Worm (Caenorhabditis elegans) whole organism, L1 larva: ENCODE data around the gene F07F6.4.

Experiments
- C16A3.4 ChIP-seq: fragments of 150-350 bp; optimal IDR thresholded peaks from 2 replicates; lab custom pipeline; 2014; ENCODE audit warnings: missing biosample characterization, missing genetic modification characterization
- C34B4.2 ChIP-seq: sonication (generic microtip); optimal IDR thresholded peaks from 2 replicates; lab custom pipeline; 2017; ENCODE audit warnings: mild to moderate bottlenecking, missing genetic modification characterization, missing compliant biosample characterization
- blmp-1 ChIP-seq: fragments of 150-350 bp; optimal IDR thresholded peaks from 2 replicates; lab custom pipeline; 2014; ENCODE audit warnings: missing biosample characterization, missing genetic modification characterization
- ceh-8 ChIP-seq: fragments of 200-800 bp; sonication (Bioruptor generic); optimal IDR thresholded peaks from 2 replicates; lab custom pipeline; 2018; ENCODE audit warnings: mild to moderate bottlenecking, missing genetic modification characterization, moderate library complexity, missing compliant biosample characterization
- ceh-82 ChIP-seq, 3 experiments: fragments of 150-350 bp in 1 of 3; sonication (generic microtip) in 2 of 3; optimal IDR thresholded peaks; 2 replicates each; lab custom pipeline; 2014 to 2017; ENCODE audit warnings: missing biosample characterization in 3 of 3, missing genetic modification characterization in 3 of 3
- ces-1 ChIP-seq: fragments of 150-350 bp; optimal IDR thresholded peaks from 2 replicates; lab custom pipeline; 2014; ENCODE audit warnings: missing biosample characterization, missing genetic modification reagents, missing genetic modification characterization
- dpl-1 ChIP-seq, 3 experiments: fragments of 150-350 bp in 2 of 3; sonication (generic microtip) in 1 of 3; optimal IDR thresholded peaks; 2 replicates each; lab custom pipeline; 2014 to 2017; ENCODE audit warnings: missing biosample characterization in 3 of 3, missing genetic modification characterization in 3 of 3, missing genetic modification reagents in 3 of 3
- dsc-1 ChIP-seq: sonication (generic microtip); optimal IDR thresholded peaks from 2 replicates; lab custom pipeline; 2016; ENCODE audit warnings: mild to moderate bottlenecking, missing genetic modification characterization, missing compliant biosample characterization
- elt-2 ChIP-seq: sonication (generic microtip); optimal IDR thresholded peaks from 2 replicates; lab custom pipeline; 2016; ENCODE audit warnings: missing genetic modification characterization, mild to moderate bottlenecking, inconsistent platforms, missing compliant biosample characterization, missing genetic modification reagents
- elt-3 ChIP-seq, 6 experiments: fragments of 150-350 bp in 1 of 6; sonication (generic microtip); optimal IDR thresholded peaks; 2 replicates each; lab custom pipeline; 2017 to 2018; ENCODE audit warnings: missing biosample characterization in 6 of 6, missing genetic modification characterization in 6 of 6, inconsistent platforms in 1 of 6
- ets-5 ChIP-seq: fragments of 200-800 bp; sonication (Bioruptor generic); IDR thresholded peaks from 2 replicates; pipeline ENCODE4 v1.3.6; 2022; ENCODE audit warnings: missing genetic modification characterization, missing compliant biosample characterization
- fkh-10 ChIP-seq: sonication (generic microtip); optimal IDR thresholded peaks from 2 replicates; lab custom pipeline; 2017; ENCODE audit warnings: missing biosample characterization, missing genetic modification reagents, missing genetic modification characterization
- grh-1 ChIP-seq: fragments of 200-800 bp; sonication (Bioruptor generic); IDR thresholded peaks from 2 replicates; pipeline ENCODE4 v1.3.6; 2022; ENCODE audit warnings: missing genetic modification reagents, missing genetic modification characterization, missing compliant biosample characterization
- hpl-2 ChIP-seq: fragments of 150-350 bp; optimal IDR thresholded peaks from 2 replicates; lab custom pipeline; 2014; ENCODE audit warnings: missing biosample characterization, missing genetic modification reagents, missing genetic modification characterization
- irx-1 ChIP-seq: sonication (generic microtip); optimal IDR thresholded peaks from 2 replicates; lab custom pipeline; 2016; ENCODE audit warnings: missing genetic modification characterization, missing compliant biosample characterization
- jun-1 ChIP-seq: fragments of 150-350 bp; optimal IDR thresholded peaks from 2 replicates; lab custom pipeline; 2014; ENCODE audit warnings: missing biosample characterization, missing genetic modification reagents, missing genetic modification characterization
- lin-14 ChIP-seq: fragments of 200-800 bp; sonication (Bioruptor generic); optimal IDR thresholded peaks from 2 replicates; lab custom pipeline; 2018; ENCODE audit warnings: mild to moderate bottlenecking, missing genetic modification characterization, moderate library complexity, missing compliant biosample characterization
- lin-15B ChIP-seq: fragments of 150-350 bp; sonication (generic microtip); optimal IDR thresholded peaks from 3 replicates; lab custom pipeline; 2014; ENCODE audit warnings: missing biosample characterization, missing genetic modification characterization
- lin-35 ChIP-seq, 2 experiments: fragments of 150-350 bp; optimal IDR thresholded peaks; 2 replicates each; lab custom pipeline; 2014; ENCODE audit warnings: missing biosample characterization in 2 of 2, missing genetic modification characterization in 2 of 2, missing genetic modification reagents in 2 of 2
- lin-39 ChIP-seq: fragments of 150-350 bp; optimal IDR thresholded peaks from 2 replicates; lab custom pipeline; 2014; ENCODE audit warnings: missing biosample characterization, missing genetic modification reagents, missing genetic modification characterization
- lir-3 ChIP-seq: sonication (generic microtip); optimal IDR thresholded peaks from 2 replicates; lab custom pipeline; 2016; ENCODE audit warnings: mild to moderate bottlenecking, missing genetic modification characterization, moderate library complexity, missing compliant biosample characterization; ENCODE audit not compliant: poor library complexity
- lsy-2 ChIP-seq, 2 experiments: fragments of 150-350 bp; optimal IDR thresholded peaks; 2 replicates each; lab custom pipeline; 2014; ENCODE audit warnings: missing biosample characterization in 2 of 2, missing genetic modification characterization in 2 of 2
- mab-9 ChIP-seq: fragments of 200-800 bp; sonication (Bioruptor generic); IDR thresholded peaks from 2 replicates; pipeline ENCODE4 v1.3.6; 2022; ENCODE audit warnings: missing genetic modification reagents, missing genetic modification characterization, missing compliant biosample characterization
- mdl-1 ChIP-seq, 2 experiments: fragments of 150-350 bp; optimal IDR thresholded peaks; 2 replicates each; lab custom pipeline; 2014 to 2017; ENCODE audit warnings: missing biosample characterization in 2 of 2, missing genetic modification characterization in 2 of 2, inconsistent platforms in 1 of 2
- mep-1 ChIP-seq: fragments of 150-350 bp; optimal IDR thresholded peaks from 2 replicates; lab custom pipeline; 2014; ENCODE audit warnings: missing biosample characterization, missing genetic modification characterization
- nhr-11 ChIP-seq: fragments of 150-350 bp; optimal IDR thresholded peaks from 2 replicates; lab custom pipeline; 2014; ENCODE audit warnings: missing biosample characterization, missing genetic modification characterization
- nhr-12 ChIP-seq: sonication (generic microtip); optimal IDR thresholded peaks from 2 replicates; lab custom pipeline; 2017; ENCODE audit warnings: missing biosample characterization, missing genetic modification characterization
- nhr-19 ChIP-seq: fragments of 200-800 bp; sonication (Bioruptor generic); conservative IDR thresholded peaks from 2 replicates; pipeline ENCODE4 v1.3.6; 2022; ENCODE audit warnings: missing genetic modification characterization, missing compliant biosample characterization
- nhr-20 ChIP-seq: sonication (generic microtip); optimal IDR thresholded peaks from 2 replicates; lab custom pipeline; 2016; ENCODE audit warnings: mild to moderate bottlenecking, missing genetic modification characterization, missing compliant biosample characterization
- nhr-47 ChIP-seq: sonication (generic microtip); optimal IDR thresholded peaks from 2 replicates; lab custom pipeline; 2016; ENCODE audit warnings: mild to moderate bottlenecking, missing genetic modification characterization, moderate library complexity, missing compliant biosample characterization
- nhr-77 ChIP-seq: fragments of 150-350 bp; optimal IDR thresholded peaks from 2 replicates; lab custom pipeline; 2014; ENCODE audit warnings: missing biosample characterization, missing genetic modification characterization
- nhr-84 ChIP-seq: sonication (generic microtip); optimal IDR thresholded peaks from 2 replicates; lab custom pipeline; 2017; ENCODE audit warnings: missing biosample characterization, missing genetic modification characterization
- nhr-90 ChIP-seq: sonication (generic microtip); optimal IDR thresholded peaks from 2 replicates; lab custom pipeline; 2016; ENCODE audit warnings: mild to moderate bottlenecking, missing genetic modification characterization, missing compliant biosample characterization; ENCODE audit not compliant: poor library complexity
- pag-3 ChIP-seq: sonication (generic microtip); optimal IDR thresholded peaks from 2 replicates; lab custom pipeline; 2017; ENCODE audit warnings: missing genetic modification characterization, mild to moderate bottlenecking, missing compliant biosample characterization, antibody characterized with exemption, borderline replicate concordance; ENCODE audit not compliant: insufficient read depth
- pqm-1 ChIP-seq: sonication (generic microtip); optimal IDR thresholded peaks from 3 replicates; lab custom pipeline; 2017; ENCODE audit warnings: missing biosample characterization, missing genetic modification characterization
- rnt-1 ChIP-seq: sonication (generic microtip); optimal IDR thresholded peaks from 2 replicates; lab custom pipeline; 2016; ENCODE audit warnings: mild to moderate bottlenecking, missing genetic modification characterization, moderate library complexity, missing compliant biosample characterization
- skn-1 ChIP-seq: fragments of 150-350 bp; optimal IDR thresholded peaks from 2 replicates; lab custom pipeline; 2014; ENCODE audit warnings: missing biosample characterization, missing genetic modification characterization
- snpc-4 ChIP-seq: fragments of 150-350 bp; optimal IDR thresholded peaks from 2 replicates; lab custom pipeline; 2014; ENCODE audit warnings: missing biosample characterization, missing genetic modification characterization
- snu-23 ChIP-seq: sonication (generic microtip); optimal IDR thresholded peaks from 2 replicates; lab custom pipeline; 2016; ENCODE audit warnings: missing genetic modification characterization, missing compliant biosample characterization
- swsn-7 ChIP-seq: sonication (generic microtip); optimal IDR thresholded peaks from 2 replicates; lab custom pipeline; 2016; ENCODE audit warnings: missing genetic modification characterization, missing compliant biosample characterization
- tbx-2 ChIP-seq: sonication (generic microtip); optimal IDR thresholded peaks from 2 replicates; lab custom pipeline; 2016; ENCODE audit warnings: missing genetic modification characterization, missing compliant biosample characterization
- tlp-1 ChIP-seq: fragments of 150-350 bp; optimal IDR thresholded peaks from 2 replicates; lab custom pipeline; 2014; ENCODE audit warnings: missing biosample characterization, missing genetic modification characterization
- unc-62 ChIP-seq: fragments of 150-350 bp; optimal IDR thresholded peaks from 2 replicates; lab custom pipeline; 2014; ENCODE audit warnings: missing biosample characterization, missing genetic modification reagents, missing genetic modification characterization
- unc-86 ChIP-seq: sonication (generic microtip); optimal IDR thresholded peaks from 2 replicates; lab custom pipeline; 2016; ENCODE audit warnings: missing genetic modification characterization, missing compliant biosample characterization
- unc-98 ChIP-seq: fragments of 200-800 bp; sonication (Bioruptor generic); IDR thresholded peaks from 2 replicates; pipeline ENCODE4 v1.3.6; 2022; ENCODE audit warnings: missing genetic modification characterization, missing compliant biosample characterization
- xbp-1 ChIP-seq: sonication (generic microtip); optimal IDR thresholded peaks from 2 replicates; lab custom pipeline; 2016; ENCODE audit warnings: missing genetic modification characterization, missing compliant biosample characterization
- zip-4 ChIP-seq: fragments of 200-800 bp; sonication (Bioruptor generic); optimal IDR thresholded peaks from 2 replicates; lab custom pipeline; 2018; ENCODE audit warnings: mild to moderate bottlenecking, missing genetic modification characterization, moderate library complexity, missing compliant biosample characterization

The F07F6.4 gene

ce11 chrII:5408924-5409323 lies 20.4 kb downstream of the F07F6.4 start, which contains the start of the genes EEED8.12 and EEED8.4:
EEED8.12 (minus strand) TSS chrII:5409024.
EEED8.4 (plus strand) TSS chrII:5409319.
- TF ChIP-seq mdl-1 (tag; optimal IDR thresholded peaks at IDR 0.05; lab: Kevin White, UChicago) (no peak), tlp-1 (tag; lab: Kevin White, UChicago) (no peak), lir-3 (tag; lab: Kevin White, UChicago) (no peak), unc-62 (GFP tag; lab: Kevin White, UChicago) (no peak), elt-2 (tag; lab: Kevin White, UChicago) (no peak), blmp-1 (tag; lab: Kevin White, UChicago) (no peak), C34B4.2 (no peak), ceh-8 (no peak), rnt-1 (tag; lab: Kevin White, UChicago) (no peak), skn-1 (tag; lab: Kevin White, UChicago) (no peak), jun-1 (tag; lab: Kevin White, UChicago) (no peak), nhr-77 (tag; lab: Kevin White, UChicago) (no peak)
- TF ChIP-seq, all 84 proteins: peak for 0

ce11 chrII:5407548-5407947 lies 21.8 kb downstream of the F07F6.4 start, which contains the start of gene clec-141:
clec-141 (minus strand) TSS chrII:5407648.
- TF ChIP-seq lin-35 (GFP tag; optimal IDR thresholded peaks at IDR 0.05; lab: Kevin White, UChicago), result no peak
- TF ChIP-seq C34B4.2, result no peak
- TF ChIP-seq tbx-2 (tag; lab: Kevin White, UChicago), result no peak
- TF ChIP-seq lin-14 (GFP tag; lab: Kevin White, UChicago), result no peak
- no peak for TF ChIP-seq unc-98 (GFP tag; lab: Robert Waterston, UW)
- no peak for TF ChIP-seq unc-62 (GFP tag; lab: Kevin White, UChicago)
- no peak for TF ChIP-seq nhr-11 (tag; lab: Kevin White, UChicago)
- no peak for TF ChIP-seq lin-39 (tag; lab: Kevin White, UChicago)
- no peak for TF ChIP-seq mab-9 (GFP tag; lab: Robert Waterston, UW)

DNA sequence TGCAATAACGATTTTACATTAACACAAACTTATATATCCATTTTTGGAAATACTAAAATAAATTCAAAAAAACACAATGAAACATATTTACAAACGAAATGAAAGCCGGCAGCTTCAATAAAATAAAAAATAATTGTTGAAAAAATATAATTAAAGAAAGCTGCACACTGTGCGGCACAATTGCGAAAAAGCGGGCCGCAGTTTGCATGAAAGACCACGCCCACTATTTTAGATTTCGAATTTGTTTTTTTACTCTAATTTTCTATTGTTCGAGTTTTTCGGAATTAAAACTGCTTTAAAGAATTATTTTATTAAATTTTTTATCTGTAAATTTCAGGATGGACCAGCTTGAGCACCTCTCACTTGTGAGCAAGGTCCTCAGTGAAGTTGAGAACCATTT lies 30.2 kb downstream of the F07F6.4 start, which contains the start of gene mog-5:
Gene mog-5, plus strand, starts transcription at position 338 of the 400 bp plus-strand sequence.
- no peak for TF ChIP-seq mep-1
- TF ChIP-seq jun-1 (tag; lab: Kevin White, UChicago), result no peak
- TF ChIP-seq fkh-10, result no peak
- peak; percentile 39 for TF ChIP-seq nhr-20 (tag; lab: Kevin White, UChicago)
- TF ChIP-seq skn-1 (tag; lab: Kevin White, UChicago), result peak; percentile 11
- no peak for TF ChIP-seq unc-86 (tag; lab: Kevin White, UChicago)
- no peak for TF ChIP-seq nhr-12 (tag; lab: Kevin White, UChicago)
- TF ChIP-seq nhr-47 (tag; lab: Kevin White, UChicago), result peak; percentile 4
- peak; percentile 30 for TF ChIP-seq xbp-1
- TF ChIP-seq C34B4.2, result no peak
- TF ChIP-seq nhr-90, result peak; percentile 32
- no peak for TF ChIP-seq pqm-1 (tag; lab: Kevin White, UChicago)
- 0 out of 2 replicates have a peak, but pooled peaks have one; percentile 10 for TF ChIP-seq nhr-19 (GFP tag; lab: Robert Waterston, UW)
- TF ChIP-seq nhr-77 (tag; lab: Kevin White, UChicago), result no peak
- no peak for TF ChIP-seq lin-39 (tag; lab: Kevin White, UChicago)
- no peak for TF ChIP-seq lin-15B (tag; lab: Kevin White, UChicago)
- peak; percentile 46 to 47 for TF ChIP-seq lsy-2 (tag; optimal IDR thresholded peaks at IDR 0.05; lab: Kevin White, UChicago)
- TF ChIP-seq pag-3 (tag; lab: Kevin White, UChicago), result no peak
- TF ChIP-seq C16A3.4 (tag; lab: Kevin White, UChicago), result peak; percentile 35
- TF ChIP-seq irx-1 (tag; lab: Kevin White, UChicago), result no peak
- no peak for TF ChIP-seq zip-4
- no peak for TF ChIP-seq hpl-2 (GFP tag; lab: Kevin White, UChicago)
- TF ChIP-seq nhr-11 (tag; lab: Kevin White, UChicago), result no peak
- TF ChIP-seq dpl-1 (GFP tag; optimal IDR thresholded peaks at IDR 0.05; lab: Kevin White, UChicago), result peak; percentile 8 to 41 (median 20)
- TF ChIP-seq ces-1 (GFP tag; lab: Kevin White, UChicago), result no peak
- peak; percentile 25 for TF ChIP-seq swsn-7 (tag; lab: Kevin White, UChicago)
- TF ChIP-seq mdl-1 (tag; optimal IDR thresholded peaks at IDR 0.05; lab: Kevin White, UChicago), result peak in 1 of 2 experiments; percentile 1
- TF ChIP-seq nhr-84 (tag; lab: Kevin White, UChicago), result no peak
- TF ChIP-seq snu-23 (GFP tag; lab: Kevin White, UChicago), result peak; percentile 32
- TF ChIP-seq elt-2 (tag; lab: Kevin White, UChicago), result peak; percentile 7
- TF ChIP-seq elt-3 (tag; optimal IDR thresholded peaks at IDR 0.05; lab: Kevin White, UChicago), result peak in 1 of 6 experiments; percentile 51
- TF ChIP-seq ets-5 (GFP tag; lab: Robert Waterston, UW), result no peak
- peak; percentile 7 for TF ChIP-seq snpc-4 (tag; lab: Kevin White, UChicago)
- peak in 2 of 3 experiments; percentile 10 to 23 for TF ChIP-seq ceh-82 (tag; optimal IDR thresholded peaks at IDR 0.05; lab: Kevin White, UChicago)
- no peak for TF ChIP-seq grh-1 (GFP tag; lab: Robert Waterston, UW)
- TF ChIP-seq dsc-1 (tag; lab: Kevin White, UChicago), result peak; percentile 35
